In the genomic region with DNA sequence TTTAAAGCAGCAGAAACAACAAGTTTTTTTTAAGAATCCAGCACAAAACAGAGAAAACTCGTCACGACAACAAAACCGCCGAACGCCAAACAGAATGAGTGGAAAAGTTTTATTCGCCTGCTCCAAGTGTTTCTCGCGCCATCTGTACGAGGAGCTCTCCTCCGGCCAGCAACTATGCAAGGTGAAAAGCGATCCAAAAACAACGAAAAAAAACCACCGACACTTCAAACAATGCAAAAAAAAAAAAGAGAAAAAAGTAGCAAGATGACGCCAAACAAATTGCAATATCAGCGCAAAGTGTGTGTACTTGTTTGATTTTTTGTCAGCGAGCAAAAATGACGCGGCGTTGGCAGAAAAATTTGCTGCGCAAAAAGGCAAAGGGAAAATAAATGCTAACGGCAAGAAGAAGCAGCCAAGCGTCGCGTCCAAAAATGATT, we compare ENCODE assay signal across 1 fruit fly cellular context.
A peak's percentile ranks its signal among the peaks of the same experiment; 100 is the strongest.
TF ChIP-seq lines count a peak whose summit lies in the region.

No protein-coding gene starts in this region.

TF ChIP-seq in whole organism, prepupa, 60 proteins besides CTCF, POLR2A, EP300 and RAD21 (continued from another document):
- peak; percentile 59; the same call in 1 of the 3 replicates for TF ChIP-seq CG6163 (GFP tag; IDR thresholded peaks at IDR 0.05; lab: Robert Waterston, UW)
- peak; percentile 30 for TF ChIP-seq Sox14 (GFP tag; optimal IDR thresholded peaks at IDR 0.05; lab: Kevin White, UChicago)
- TF ChIP-seq spab (GFP tag; optimal IDR thresholded peaks at IDR 0.05; lab: Kevin White, UChicago), result peak; percentile 59
- no peak for TF ChIP-seq pdm3 (GFP tag; optimal IDR thresholded peaks at IDR 0.05; lab: Kevin White, UChicago)
- TF ChIP-seq svp (GFP tag; lab: Kevin White, UChicago), result no peak
- peak; percentile 81 for TF ChIP-seq eg (GFP tag; IDR thresholded peaks at IDR 0.05; lab: Robert Waterston, UW)
- no peak for TF ChIP-seq fd59A (GFP tag; optimal IDR thresholded peaks at IDR 0.05; lab: Kevin White, UChicago)
- TF ChIP-seq dac (GFP tag; optimal IDR thresholded peaks at IDR 0.05; lab: Kevin White, UChicago), result peak; percentile 26
- no peak for TF ChIP-seq CG3919 (GFP tag; optimal IDR thresholded peaks at IDR 0.05; lab: Kevin White, UChicago)
- TF ChIP-seq CG31627 (GFP tag; optimal IDR thresholded peaks at IDR 0.05; lab: Kevin White, UChicago), result no peak
- TF ChIP-seq CG4318 (GFP tag; optimal IDR thresholded peaks at IDR 0.05; lab: Kevin White, UChicago), result no peak
- no peak for TF ChIP-seq Met (GFP tag; optimal IDR thresholded peaks at IDR 0.05; lab: Kevin White, UChicago)
- peak; percentile 84 for TF ChIP-seq CG16779 (tag; optimal IDR thresholded peaks at IDR 0.05; lab: Kevin White, UChicago)
- TF ChIP-seq vri (GFP tag; optimal IDR thresholded peaks at IDR 0.05; lab: Kevin White, UChicago), result no peak
- TF ChIP-seq CG1621 (tag; optimal IDR thresholded peaks at IDR 0.05; lab: Kevin White, UChicago), result peak; percentile 41
- no peak for TF ChIP-seq CG32006 (GFP tag; optimal IDR thresholded peaks at IDR 0.05; lab: Kevin White, UChicago)
- TF ChIP-seq CG6854 (GFP tag; optimal IDR thresholded peaks at IDR 0.05; lab: Kevin White, UChicago), result peak; percentile 54
- no peak for TF ChIP-seq Eip75B (GFP tag; optimal IDR thresholded peaks at IDR 0.05; lab: Kevin White, UChicago)
- TF ChIP-seq Gug (GFP tag; IDR thresholded peaks at IDR 0.05; lab: Robert Waterston, UW), result no peak
- TF ChIP-seq OdsH (GFP tag; optimal IDR thresholded peaks at IDR 0.05; lab: Kevin White, UChicago), result no peak
